Worm (Caenorhabditis elegans): Measurements from ENCODE around the gene F29B9.11.

The F29B9.11 gene

DNA sequence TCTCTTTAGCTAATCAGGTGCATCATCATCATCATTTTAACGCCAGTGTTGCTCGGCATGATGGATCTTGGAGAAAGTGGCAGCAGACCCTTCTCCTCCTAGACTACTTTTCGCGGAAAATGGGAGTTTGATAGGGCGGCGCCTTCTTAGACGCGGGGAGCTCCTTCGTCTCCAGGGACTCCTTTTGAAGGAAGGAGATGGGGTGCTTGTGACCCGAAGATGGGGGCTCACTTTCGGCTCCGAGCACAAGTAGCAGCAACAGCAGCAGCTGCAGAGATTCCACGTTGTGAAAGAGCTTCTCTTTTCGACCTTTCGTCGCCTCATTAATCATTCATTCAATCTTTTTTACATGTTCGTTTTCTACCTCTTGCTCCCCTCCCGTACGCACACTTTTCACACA, 7.4 kb upstream of the F29B9.11 start:
- TF ChIP-seq athp-1 (tag; optimal IDR thresholded peaks at IDR 0.05) (no peak), F22D6.2 (tag; optimal IDR thresholded peaks at IDR 0.05) (no peak), lin-40 (tag; optimal IDR thresholded peaks at IDR 0.05) (no peak), dox-1 (GFP tag; IDR thresholded peaks at IDR 0.05) (0 out of 2 replicates have a peak, but pooled peaks have one; percentile 11), nfyb-1 (GFP tag; IDR thresholded peaks at IDR 0.05) (0 out of 2 replicates have a peak, but pooled peaks have one; percentile 25), ztf-28 (GFP tag; IDR thresholded peaks at IDR 0.05) (0 out of 2 replicates have a peak, but pooled peaks have one; percentile 32), F37B4.10 (GFP tag; IDR thresholded peaks at IDR 0.05) (0 out of 2 replicates have a peak, but pooled peaks have one; percentile 53), lin-26 (GFP tag; IDR thresholded peaks at IDR 0.05) (0 out of 2 replicates have a peak, but pooled peaks have one; percentile 44), madf-3 (GFP tag; IDR thresholded peaks at IDR 0.05) (0 out of 2 replicates have a peak, but pooled peaks have one; percentile 8), egrh-3 (GFP tag; IDR thresholded peaks at IDR 0.05) (peak; percentile 72), mcd-1 (GFP tag; IDR thresholded peaks at IDR 0.05) (peak; percentile 31; the same call in 1 of the 2 replicates), zfh-2 (GFP tag; conservative IDR thresholded peaks at IDR 0.05) (peak; percentile 81)

ce11 chrIV:4665079-4665478, 5.1 kb upstream of the F29B9.11 start, which contains the start of gene F29B9.1:
Gene F29B9.1, plus strand, starts transcription at chrIV:4665379.
- TF ChIP-seq athp-1 (tag; optimal IDR thresholded peaks at IDR 0.05) (no peak), unc-130 (GFP tag; optimal IDR thresholded peaks at IDR 0.05) (no peak), repo-1 (tag; optimal IDR thresholded peaks at IDR 0.05) (peak; percentile 15), lsl-1 (GFP tag; optimal IDR thresholded peaks at IDR 0.05) (no peak), xnd-1 (tag; optimal IDR thresholded peaks at IDR 0.05) (no peak), snpc-1.3 (tag; optimal IDR thresholded peaks at IDR 0.05; ENCODE audit: insufficient read depth) (peak; percentile 25), snpc-3.4 (tag; optimal IDR thresholded peaks at IDR 0.05) (no peak), mes-4 (tag; optimal IDR thresholded peaks at IDR 0.05) (no peak), snpc-4 (GFP tag; optimal IDR thresholded peaks at IDR 0.05) (no peak), snpc-4 (tag; optimal IDR thresholded peaks at IDR 0.05) (peak in 1 of 4 experiments; percentile 26), hlh-12 (tag; optimal IDR thresholded peaks at IDR 0.05) (no peak), T07F8.4 (tag; optimal IDR thresholded peaks at IDR 0.05) (no peak), lir-1 (GFP tag; conservative IDR thresholded peaks at IDR 0.05) (no peak), F23B12.7 (tag; optimal IDR thresholded peaks at IDR 0.05; ENCODE audit: insufficient read depth) (no peak), B0261.1 (tag; optimal IDR thresholded peaks at IDR 0.05) (no peak), atf-7 (tag; optimal IDR thresholded peaks at IDR 0.05) (no peak), ceh-79 (tag; optimal IDR thresholded peaks at IDR 0.05) (no peak), C06A6.2 (GFP tag; conservative IDR thresholded peaks at IDR 0.05) (no peak), dpl-1 (GFP tag; optimal IDR thresholded peaks at IDR 0.05) (no peak), mxl-1 (tag; optimal IDR thresholded peaks at IDR 0.05) (no peak), F10E7.11 (tag; optimal IDR thresholded peaks at IDR 0.05) (no peak), ztf-22 (GFP tag; optimal IDR thresholded peaks at IDR 0.05) (no peak), ets-4 (GFP tag; optimal IDR thresholded peaks at IDR 0.05) (no peak), him-1 (tag; optimal IDR thresholded peaks at IDR 0.05) (no peak), chd-7 (tag; optimal IDR thresholded peaks at IDR 0.05) (no peak), bed-2 (GFP tag; IDR thresholded peaks at IDR 0.05) (no peak), sptf-2 (GFP tag; optimal IDR thresholded peaks at IDR 0.05) (no peak), F49E8.2 (tag; optimal IDR thresholded peaks at IDR 0.05; ENCODE audit: insufficient read depth) (no peak), let-526 (GFP tag; IDR thresholded peaks at IDR 0.05) (no peak), cebp-1 (GFP tag; IDR thresholded peaks at IDR 0.05) (no peak), cebp-1 (tag; optimal IDR thresholded peaks at IDR 0.05) (no peak), lin-40 (tag; optimal IDR thresholded peaks at IDR 0.05) (no peak), F33H1.4 (GFP tag; IDR thresholded peaks at IDR 0.05) (0 out of 2 replicates have a peak, but pooled peaks have one; percentile 29), lin-54 (GFP tag; optimal IDR thresholded peaks at IDR 0.05) (peak; percentile 3), K12H6.12 (tag; optimal IDR thresholded peaks at IDR 0.05) (no peak), Y53F4B.3 (GFP tag; IDR thresholded peaks at IDR 0.05) (no peak), nhr-80 (tag; optimal IDR thresholded peaks at IDR 0.05) (no peak), sea-2 (GFP tag; IDR thresholded peaks at IDR 0.05) (no peak)

Data from whole organism, young adult.